Fruit fly (Drosophila melanogaster) whole organism, prepupa: ENCODE data around the gene Frl.

ENCODE experiments used
- Blimp-1 ChIP-seq: fragments of 200-800 bp; sonication (Bioruptor generic); optimal IDR thresholded peaks from 3 replicates; lab custom pipeline; 2017; ENCODE audit warnings: missing biosample characterization, missing genetic modification characterization, mild to moderate bottlenecking, moderate library complexity, missing genetic modification reagents
- CG10631 ChIP-seq: fragments of 200-800 bp; sonication (Bioruptor generic); optimal IDR thresholded peaks from 2 replicates; lab custom pipeline; 2016; ENCODE audit warnings: missing biosample characterization, missing genetic modification characterization
- CG10669 ChIP-seq: fragments of 200-800 bp; sonication (Bioruptor generic); optimal IDR thresholded peaks from 3 replicates; lab custom pipeline; 2018; ENCODE audit warnings: missing biosample characterization, mild to moderate bottlenecking, missing genetic modification characterization, moderate library complexity
- CG11902 ChIP-seq: fragments of 200-800 bp; sonication (Bioruptor generic); optimal IDR thresholded peaks from 3 replicates; lab custom pipeline; 2016; ENCODE audit warnings: missing biosample characterization, missing genetic modification characterization
- CG15336 ChIP-seq: fragments of 200-800 bp; sonication (Bioruptor generic); IDR thresholded peaks from 2 replicates; pipeline ENCODE4 v1.3.6; 2022; ENCODE audit warnings: missing biosample characterization, missing genetic modification characterization
- CG1621 ChIP-seq: fragments of 200-800 bp; sonication (Bioruptor generic); optimal IDR thresholded peaks from 3 replicates; lab custom pipeline; 2018; ENCODE audit warnings: missing biosample characterization, mild to moderate bottlenecking, missing genetic modification characterization
- CG16779 ChIP-seq: fragments of 200-800 bp; sonication (Bioruptor generic); optimal IDR thresholded peaks from 3 replicates; lab custom pipeline; 2017; ENCODE audit warnings: missing biosample characterization, mild to moderate bottlenecking, missing genetic modification characterization
- CG3032 ChIP-seq: fragments of 200-800 bp; optimal IDR thresholded peaks from 2 replicates; lab custom pipeline; 2019; ENCODE audit warnings: missing biosample characterization, mild to moderate bottlenecking, missing genetic modification characterization, moderate library complexity
- CG31627 ChIP-seq: fragments of 200-800 bp; sonication (Bioruptor generic); optimal IDR thresholded peaks from 3 replicates; lab custom pipeline; 2016; ENCODE audit warnings: missing biosample characterization, missing genetic modification characterization
- CG32006 ChIP-seq: fragments of 200-800 bp; sonication (Bioruptor generic); optimal IDR thresholded peaks from 3 replicates; lab custom pipeline; 2017; ENCODE audit warnings: missing biosample characterization, mild to moderate bottlenecking, missing genetic modification characterization
- CG3919 ChIP-seq: fragments of 200-800 bp; sonication (Bioruptor generic); optimal IDR thresholded peaks from 3 replicates; lab custom pipeline; 2016; ENCODE audit warnings: missing biosample characterization, missing genetic modification characterization
- CG4318 ChIP-seq: fragments of 200-800 bp; sonication (Bioruptor generic); optimal IDR thresholded peaks from 3 replicates; lab custom pipeline; 2017; ENCODE audit warnings: missing biosample characterization, mild to moderate bottlenecking, missing genetic modification characterization
- CG6163 ChIP-seq: fragments of 200-800 bp; sonication (Bioruptor generic); IDR thresholded peaks from 3 replicates; pipeline ENCODE4 v1.3.6; 2022; ENCODE audit warnings: missing biosample characterization, missing genetic modification characterization
- CG6276 ChIP-seq: fragments of 200-800 bp; sonication (Bioruptor generic); optimal IDR thresholded peaks from 2 replicates; lab custom pipeline; 2017; ENCODE audit warnings: missing biosample characterization, mild to moderate bottlenecking, missing genetic modification characterization
- CG6792 ChIP-seq: fragments of 200-800 bp; sonication (Bioruptor generic); optimal IDR thresholded peaks from 3 replicates; lab custom pipeline; 2016; ENCODE audit warnings: missing biosample characterization, missing genetic modification characterization
- CG6808 ChIP-seq: fragments of 200-800 bp; sonication (Bioruptor generic); optimal IDR thresholded peaks from 3 replicates; lab custom pipeline; 2017; ENCODE audit warnings: missing biosample characterization, missing genetic modification characterization, mild to moderate bottlenecking, moderate library complexity, missing genetic modification reagents
- CG7368 ChIP-seq: fragments of 200-800 bp; sonication (Bioruptor generic); optimal IDR thresholded peaks from 3 replicates; lab custom pipeline; 2016; ENCODE audit warnings: missing biosample characterization, missing genetic modification characterization
- CG8119 ChIP-seq: fragments of 200-800 bp; sonication (Bioruptor generic); IDR thresholded peaks from 3 replicates; pipeline ENCODE4 v1.3.6; 2022; ENCODE audit warnings: missing biosample characterization, missing genetic modification characterization
- CG8632 ChIP-seq: fragments of 200-800 bp; sonication (Bioruptor generic); optimal IDR thresholded peaks from 3 replicates; lab custom pipeline; 2016; ENCODE audit warnings: missing biosample characterization, missing genetic modification characterization
- CG9139 ChIP-seq: fragments of 200-800 bp; sonication (Bioruptor generic); optimal IDR thresholded peaks from 3 replicates; lab custom pipeline; 2017; ENCODE audit warnings: missing biosample characterization, mild to moderate bottlenecking, missing genetic modification characterization
- Eip75B ChIP-seq: fragments of 200-800 bp; sonication (Bioruptor generic); optimal IDR thresholded peaks from 3 replicates; lab custom pipeline; 2016; ENCODE audit warnings: missing biosample characterization, missing genetic modification characterization
- Eip78C ChIP-seq: fragments of 200-800 bp; sonication (Bioruptor generic); peaks from one replicate; lab custom pipeline; 2016; ENCODE audit warnings: missing biosample characterization, missing genetic modification characterization
- Eip93F ChIP-seq: fragments of 200-800 bp; sonication (Bioruptor generic); optimal IDR thresholded peaks from 2 replicates; lab custom pipeline; 2016; ENCODE audit warnings: missing biosample characterization, mild to moderate bottlenecking, missing genetic modification characterization
- Ets21C ChIP-seq: fragments of 200-800 bp; sonication (Bioruptor generic); optimal IDR thresholded peaks from 3 replicates; lab custom pipeline; 2016; ENCODE audit warnings: missing biosample characterization, missing genetic modification characterization
- Ets96B ChIP-seq: fragments of 200-800 bp; optimal IDR thresholded peaks from 2 replicates; lab custom pipeline; 2019; ENCODE audit warnings: missing biosample characterization, mild to moderate bottlenecking, missing genetic modification characterization, moderate library complexity
- Gug ChIP-seq: fragments of 200-800 bp; sonication (Bioruptor generic); IDR thresholded peaks from 2 replicates; pipeline ENCODE4 v1.3.6; 2022; ENCODE audit warnings: missing biosample characterization, missing genetic modification characterization
- Hr38 ChIP-seq: sonication (Bioruptor generic); optimal IDR thresholded peaks from 2 replicates; lab custom pipeline; 2016; ENCODE audit warnings: missing biosample characterization, missing genetic modification characterization
- Hr39 ChIP-seq: fragments of 200-800 bp; sonication (Bioruptor generic); optimal IDR thresholded peaks from 2 replicates; lab custom pipeline; 2016; ENCODE audit warnings: missing biosample characterization, missing genetic modification characterization
- Hr4 ChIP-seq: fragments of 200-800 bp; sonication (Bioruptor generic); optimal IDR thresholded peaks from 3 replicates; lab custom pipeline; 2016; ENCODE audit warnings: missing biosample characterization, missing genetic modification characterization
- Lpt ChIP-seq: fragments of 200-800 bp; sonication (Bioruptor generic); optimal IDR thresholded peaks from 3 replicates; lab custom pipeline; 2016; ENCODE audit warnings: missing biosample characterization, missing genetic modification characterization
- OdsH ChIP-seq: fragments of 200-800 bp; sonication (Bioruptor generic); optimal IDR thresholded peaks from 3 replicates; lab custom pipeline; 2016; ENCODE audit warnings: missing biosample characterization, missing genetic modification characterization
- Smox ChIP-seq: fragments of 200-800 bp; sonication (Bioruptor generic); optimal IDR thresholded peaks from 3 replicates; lab custom pipeline; 2016; ENCODE audit warnings: missing biosample characterization, missing genetic modification characterization
- Sox14 ChIP-seq: fragments of 200-800 bp; sonication (Bioruptor generic); optimal IDR thresholded peaks from 3 replicates; lab custom pipeline; 2016; ENCODE audit warnings: missing biosample characterization, missing genetic modification characterization
- Sox15 ChIP-seq: fragments of 200-800 bp; sonication (Bioruptor generic); optimal IDR thresholded peaks from 3 replicates; lab custom pipeline; 2016; ENCODE audit warnings: missing biosample characterization, missing genetic modification characterization
- achi ChIP-seq: fragments of 200-800 bp; sonication (Bioruptor generic); optimal IDR thresholded peaks from 3 replicates; lab custom pipeline; 2016; ENCODE audit warnings: missing biosample characterization, missing genetic modification characterization
- acj6 ChIP-seq: fragments of 200-800 bp; sonication (Bioruptor generic); optimal IDR thresholded peaks from 3 replicates; lab custom pipeline; 2016; ENCODE audit warnings: missing biosample characterization, missing genetic modification characterization
- cyc ChIP-seq: fragments of 200-800 bp; sonication (Bioruptor generic); optimal IDR thresholded peaks from 3 replicates; lab custom pipeline; 2016; ENCODE audit warnings: missing biosample characterization, missing genetic modification characterization
- dac ChIP-seq: fragments of 200-800 bp; sonication (Bioruptor generic); optimal IDR thresholded peaks from 2 replicates; lab custom pipeline; 2017; ENCODE audit warnings: missing biosample characterization, mild to moderate bottlenecking, missing genetic modification characterization
- eg ChIP-seq: fragments of 200-800 bp; sonication (Bioruptor generic); IDR thresholded peaks from 3 replicates; pipeline ENCODE4 v1.3.6; 2022; ENCODE audit warnings: missing biosample characterization, missing genetic modification characterization
- esn ChIP-seq: fragments of 200-800 bp; sonication (Bioruptor generic); optimal IDR thresholded peaks from 2 replicates; lab custom pipeline; 2016; ENCODE audit warnings: missing biosample characterization, mild to moderate bottlenecking, missing genetic modification characterization, moderate library complexity
- fd59A ChIP-seq: fragments of 200-800 bp; sonication (Bioruptor generic); optimal IDR thresholded peaks from 2 replicates; lab custom pipeline; 2017; ENCODE audit warnings: missing biosample characterization, mild to moderate bottlenecking, missing genetic modification characterization, missing genetic modification reagents
- fd85E ChIP-seq: fragments of 200-800 bp; sonication (Bioruptor generic); optimal IDR thresholded peaks from 3 replicates; lab custom pipeline; 2016; ENCODE audit warnings: missing biosample characterization, missing genetic modification characterization
- lz ChIP-seq: fragments of 200-800 bp; sonication (Bioruptor generic); optimal IDR thresholded peaks from 3 replicates; lab custom pipeline; 2016; ENCODE audit warnings: missing biosample characterization, missing genetic modification characterization
- net ChIP-seq: fragments of 200-800 bp; sonication (Bioruptor generic); optimal IDR thresholded peaks from 3 replicates; lab custom pipeline; 2016; ENCODE audit warnings: missing biosample characterization, missing genetic modification characterization
- pdm3 ChIP-seq: fragments of 200-800 bp; sonication (Bioruptor generic); optimal IDR thresholded peaks from 3 replicates; lab custom pipeline; 2016; ENCODE audit warnings: missing biosample characterization, missing genetic modification characterization
- salr ChIP-seq, 2 experiments: fragments of 200-800 bp; sonication (Bioruptor generic); optimal IDR thresholded peaks; 3 replicates each; lab custom pipeline; 2016 to 2018; ENCODE audit warnings: missing biosample characterization in 2 of 2, missing genetic modification characterization in 2 of 2, mild to moderate bottlenecking in 1 of 2
- spab ChIP-seq: fragments of 200-800 bp; sonication (Bioruptor generic); optimal IDR thresholded peaks from 2 replicates; lab custom pipeline; 2017; ENCODE audit warnings: missing biosample characterization, mild to moderate bottlenecking, missing genetic modification characterization, missing genetic modification reagents
- ss ChIP-seq, 2 experiments: fragments of 200-800 bp; sonication (Bioruptor generic); optimal IDR thresholded peaks; 2 replicates in 1 of 2; 3 replicates in 1 of 2; lab custom pipeline; 2017 to 2018; ENCODE audit warnings: mild to moderate bottlenecking in 2 of 2, missing biosample characterization in 2 of 2, missing genetic modification characterization in 2 of 2, moderate library complexity in 1 of 2
- svp ChIP-seq: fragments of 200-800 bp; sonication (Bioruptor generic); peaks from one replicate; lab custom pipeline; 2016; ENCODE audit warnings: missing biosample characterization, missing genetic modification characterization

The Frl gene

DNA sequence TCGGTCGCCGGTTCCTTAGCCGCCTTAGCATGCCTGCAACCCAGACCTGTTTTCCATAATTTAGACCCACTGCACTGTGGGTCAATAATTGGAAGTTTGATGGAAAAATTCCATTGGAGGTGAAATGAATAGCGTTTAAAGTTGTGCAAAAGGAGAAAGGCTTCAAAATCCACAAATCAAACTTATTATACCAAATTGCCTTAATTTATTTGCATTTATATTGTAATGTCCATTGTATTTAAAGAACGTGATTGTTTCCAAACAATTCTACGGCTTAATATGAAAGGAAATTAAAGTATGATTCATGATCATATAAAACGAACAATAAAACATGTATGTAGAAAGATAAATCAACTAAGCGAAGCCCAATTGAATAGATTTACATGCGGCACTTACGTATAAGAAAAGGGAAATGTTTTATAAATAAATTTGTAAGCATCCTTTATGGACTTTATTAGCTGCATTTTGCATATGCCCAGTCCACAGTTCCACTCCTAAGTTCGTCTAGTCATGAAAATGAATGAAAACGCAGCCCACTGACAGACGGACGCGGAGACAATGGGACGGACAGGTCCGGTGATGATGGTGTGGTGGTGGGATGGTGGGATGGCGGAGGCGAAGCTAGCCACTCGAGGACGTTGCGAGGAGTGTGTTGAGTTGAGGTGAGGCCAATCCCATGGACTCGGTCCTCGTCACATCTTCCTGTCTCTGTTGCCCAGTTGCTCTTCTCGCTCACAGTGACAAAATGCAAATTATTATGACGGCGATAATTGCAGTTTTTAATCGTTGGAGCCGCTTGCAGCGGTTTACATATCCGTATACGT lies 10.4 kb downstream of the Frl start:
- peak; percentile 48 for TF ChIP-seq pdm3 (GFP tag; lab: Kevin White, UChicago)
- no peak for TF ChIP-seq esn (GFP tag; lab: Kevin White, UChicago)
- no peak for TF ChIP-seq CG16779 (tag; lab: Kevin White, UChicago)
- TF ChIP-seq fd85E, result no peak
- TF ChIP-seq achi (GFP tag; lab: Kevin White, UChicago), result peak; percentile 31
- peak; percentile 61 for TF ChIP-seq CG4318
- TF ChIP-seq Gug (GFP tag; lab: Robert Waterston, UW), result no peak
- TF ChIP-seq Blimp-1 (GFP tag; lab: Kevin White, UChicago), result no peak
- TF ChIP-seq CG3032 (tag; lab: Kevin White, UChicago), result peak; percentile 45
- TF ChIP-seq Eip93F, result no peak
- peak; percentile 18 for TF ChIP-seq CG10631 (GFP tag; lab: Kevin White, UChicago)
- TF ChIP-seq CG6792, result no peak
- TF ChIP-seq Eip78C (GFP tag; lab: Kevin White, UChicago), result peak; percentile 77
- peak; percentile 49 for TF ChIP-seq fd59A (GFP tag; lab: Kevin White, UChicago)
- peak; percentile 22 for TF ChIP-seq acj6 (GFP tag; lab: Kevin White, UChicago)
- TF ChIP-seq dac, result no peak
- peak; percentile 27 for TF ChIP-seq OdsH (GFP tag; lab: Kevin White, UChicago)
- TF ChIP-seq CG8632 (GFP tag; lab: Kevin White, UChicago), result no peak
- peak; percentile 9 for TF ChIP-seq Lpt
- TF ChIP-seq CG10669 (GFP tag; lab: Kevin White, UChicago), result no peak
- no peak for TF ChIP-seq cyc (GFP tag; lab: Kevin White, UChicago)
- TF ChIP-seq Ets96B (tag; lab: Kevin White, UChicago), result peak; percentile 13
- no peak for TF ChIP-seq CG8119
- no peak for TF ChIP-seq CG3919 (GFP tag; lab: Kevin White, UChicago)
- TF ChIP-seq Hr4 (GFP tag; lab: Kevin White, UChicago), result peak; percentile 51
- TF ChIP-seq CG7368, result no peak
- TF ChIP-seq Hr39 (GFP tag; lab: Kevin White, UChicago), result no peak
- peak; percentile 36 for TF ChIP-seq CG1621 (tag; lab: Kevin White, UChicago)
- TF ChIP-seq Hr38 (GFP tag; lab: Kevin White, UChicago), result no peak
- peak; percentile 71 for TF ChIP-seq CG32006 (GFP tag; lab: Kevin White, UChicago)
- no peak for TF ChIP-seq net (GFP tag; lab: Kevin White, UChicago)
- TF ChIP-seq Sox15 (GFP tag; lab: Kevin White, UChicago), result no peak
- TF ChIP-seq CG6163, result peak; percentile 48; the same call in 2 of the 3 replicates
- TF ChIP-seq lz (GFP tag; lab: Kevin White, UChicago), result no peak
- no peak for TF ChIP-seq spab (GFP tag; lab: Kevin White, UChicago)
- TF ChIP-seq CG6808 (GFP tag; lab: Kevin White, UChicago), result peak; percentile 19
- TF ChIP-seq svp (GFP tag; lab: Kevin White, UChicago), result peak; percentile 30
- TF ChIP-seq CG6276 (GFP tag; lab: Kevin White, UChicago), result peak; percentile 5
- TF ChIP-seq CG11902 (GFP tag; lab: Kevin White, UChicago), result no peak
- peak in 1 of 2 experiments; percentile 75 for TF ChIP-seq salr (GFP tag; optimal IDR thresholded peaks at IDR 0.05; lab: Kevin White, UChicago)
- no peak for TF ChIP-seq CG9139 (GFP tag; lab: Kevin White, UChicago)
- peak; percentile 15 for TF ChIP-seq Sox14
- no peak for TF ChIP-seq CG31627
- no peak for TF ChIP-seq Smox (GFP tag; lab: Kevin White, UChicago)
- TF ChIP-seq CG15336, result no peak; the same call in 1 of the 2 replicates
- peak; percentile 28 to 44 for TF ChIP-seq ss (GFP tag; optimal IDR thresholded peaks at IDR 0.05; lab: Kevin White, UChicago)
- no peak for TF ChIP-seq eg
- TF ChIP-seq Eip75B, result peak; percentile 21
- TF ChIP-seq Ets21C (GFP tag; lab: Kevin White, UChicago), result no peak
- TF ChIP-seq, all 60 proteins: peak for 22
